Worm (Caenorhabditis elegans) whole organism, young adult: ENCODE measurements around the gene F28A12.10.

ENCODE experiments used
- T26A5.8 ChIP-seq: sonication (generic microtip); optimal IDR thresholded peaks from 2 replicates; lab custom pipeline; 2016; ENCODE audit warnings: missing genetic modification characterization, missing compliant biosample characterization
- Y79H2A.3 ChIP-seq: fragments of 200-800 bp; sonication (Bioruptor generic); conservative IDR thresholded peaks from 2 replicates; pipeline ENCODE4 v1.3.6; 2022; ENCODE audit warnings: missing genetic modification reagents, missing genetic modification characterization, missing compliant biosample characterization
- Y95B8A.8 ChIP-seq: fragments of 200-800 bp; sonication (Bioruptor generic); IDR thresholded peaks from 2 replicates; pipeline ENCODE4 v1.3.6; 2022; ENCODE audit warnings: missing genetic modification reagents, missing genetic modification characterization, missing compliant biosample characterization
- attf-3 ChIP-seq: fragments of 200-800 bp; sonication (Bioruptor generic); conservative IDR thresholded peaks from 2 replicates; pipeline ENCODE4 v1.3.6; 2022; ENCODE audit warnings: missing genetic modification reagents, missing genetic modification characterization, missing compliant biosample characterization
- bed-2 ChIP-seq: fragments of 200-800 bp; sonication (Bioruptor generic); IDR thresholded peaks from 2 replicates; pipeline ENCODE4 v1.3.6; 2022; ENCODE audit warnings: missing genetic modification reagents, missing genetic modification characterization, missing compliant biosample characterization
- let-607 ChIP-seq, 2 experiments: fragments of 200-800 bp in 1 of 2; sonication (Bioruptor generic) in 1 of 2; sonication (generic microtip) in 1 of 2; optimal IDR thresholded peaks; 2 replicates each; lab custom pipeline; 2016 to 2018; ENCODE audit warnings: mild to moderate bottlenecking in 2 of 2, missing compliant biosample characterization in 2 of 2, missing genetic modification characterization in 2 of 2, moderate library complexity in 2 of 2, missing genotype in 1 of 2
- madf-10 ChIP-seq: sonication (generic microtip); optimal IDR thresholded peaks from 2 replicates; lab custom pipeline; 2016; ENCODE audit warnings: mild to moderate bottlenecking, missing genetic modification characterization, missing compliant biosample characterization
- snpc-4 ChIP-seq, 5 experiments: fragments of 150-350 bp in 1 of 5; sonication (generic microtip) in 4 of 5; optimal IDR thresholded peaks; 2 replicates each; lab custom pipeline; 2014 to 2018; ENCODE audit warnings: missing genetic modification characterization in 5 of 5, missing biosample characterization in 3 of 5, antibody characterized with exemption in 2 of 5, mild to moderate bottlenecking in 2 of 5, missing compliant biosample characterization in 2 of 5, missing genotype in 2 of 5, moderate library complexity in 2 of 5, missing genetic modification reagents in 1 of 5
- tbx-9 ChIP-seq: sonication (generic microtip); optimal IDR thresholded peaks from 2 replicates; lab custom pipeline; 2016; ENCODE audit warnings: borderline replicate concordance, missing genetic modification characterization, inconsistent platforms, missing compliant biosample characterization
- zfh-2 ChIP-seq: fragments of 200-800 bp; sonication (Bioruptor generic); conservative IDR thresholded peaks from 2 replicates; pipeline ENCODE4 v1.3.6; 2022; ENCODE audit warnings: missing genetic modification reagents, missing genetic modification characterization, missing compliant biosample characterization

DNA sequence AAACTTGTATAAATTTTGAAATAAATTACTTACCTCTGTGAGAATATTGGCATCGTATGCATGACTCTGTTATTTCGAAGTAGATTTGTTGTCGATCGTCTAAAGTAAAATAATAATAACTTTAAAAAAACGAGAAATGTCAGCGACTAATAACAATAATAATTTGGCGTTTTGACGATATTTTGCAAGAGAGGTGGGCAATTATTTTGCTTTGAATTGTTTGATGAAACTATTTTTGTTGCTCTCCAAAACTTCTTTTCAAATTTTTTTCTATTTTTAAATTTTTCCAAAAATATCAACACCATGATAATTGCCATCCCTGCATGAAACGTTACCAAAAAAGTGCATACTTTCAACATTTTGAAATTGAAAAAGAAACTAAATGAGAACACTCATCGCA is 38.4 kb downstream of the F28A12.10 start, which contains the start of gene F41E6.7:
- TF ChIP-seq Y79H2A.3 (GFP tag; lab: Robert Waterston, UW) (no peak), let-607 (tag; optimal IDR thresholded peaks at IDR 0.05; lab: Kevin White, UChicago) (no peak), attf-3 (GFP tag; lab: Robert Waterston, UW) (no peak), zfh-2 (no peak), tbx-9 (no peak), bed-2 (GFP tag; lab: Robert Waterston, UW) (no peak), T26A5.8 (tag; lab: Kevin White, UChicago) (no peak), snpc-4 (GFP tag; optimal IDR thresholded peaks at IDR 0.05; lab: Kevin White, UChicago) (no peak), snpc-4 (tag; optimal IDR thresholded peaks at IDR 0.05; lab: Kevin White, UChicago) (no peak), Y95B8A.8 (GFP tag; lab: Robert Waterston, UW) (no peak), madf-10 (tag; lab: Kevin White, UChicago) (no peak)
